Fruit fly (Drosophila melanogaster): ENCODE measurements around the gene Pgam5.
A peak's percentile ranks its signal among the peaks of the same experiment; 100 is the strongest.

Pgam5 gene

dm6 chrX:1880139-1880556 is 6.8 kb upstream of the Pgam5 start, which contains the start of gene Coa8 (continued):
- peak; percentile 55 for TF ChIP-seq CG15269 (tag; optimal IDR thresholded peaks at IDR 0.05)
- TF ChIP-seq Gsc (GFP tag; IDR thresholded peaks at IDR 0.05): no peak
- 0 out of 2 replicates have a peak, but pooled peaks have one; percentile 30 for TF ChIP-seq CG14014 (GFP tag; IDR thresholded peaks at IDR 0.05)
- TF ChIP-seq zfh1 (GFP tag; IDR thresholded peaks at IDR 0.05): peak; percentile 46; the same call in 2 of the 3 replicates
- peak; percentile 54 for TF ChIP-seq CG1603 (tag; optimal IDR thresholded peaks at IDR 0.05)
- TF ChIP-seq hkb (optimal IDR thresholded peaks at IDR 0.05): no peak
- peak; percentile 49; the same call in 1 of the 2 replicates for TF ChIP-seq hkb (GFP tag; IDR thresholded peaks at IDR 0.05)
- peak; percentile 40 for TF ChIP-seq CG13624 (GFP tag; optimal IDR thresholded peaks at IDR 0.05)
- TF ChIP-seq crp (GFP tag; optimal IDR thresholded peaks at IDR 0.05): peak in 1 of 2 experiments; percentile 53
- peak; percentile 9 for TF ChIP-seq CG17829 (tag; optimal IDR thresholded peaks at IDR 0.05)
- peak; percentile 57 for TF ChIP-seq Dll (GFP tag; IDR thresholded peaks at IDR 0.05; ENCODE audit: partially characterized antibody)
- no peak for TF ChIP-seq CG3838 (GFP tag; optimal IDR thresholded peaks at IDR 0.05)
- TF ChIP-seq Dip2 (GFP tag; IDR thresholded peaks at IDR 0.05): no peak
- TF ChIP-seq Hr3 (GFP tag; optimal IDR thresholded peaks at IDR 0.05): no peak
- no peak for TF ChIP-seq CG10654 (GFP tag; optimal IDR thresholded peaks at IDR 0.05)
- TF ChIP-seq CG8924 (tag; optimal IDR thresholded peaks at IDR 0.05): peak; percentile 7
- no peak for TF ChIP-seq trh (GFP tag; optimal IDR thresholded peaks at IDR 0.05)
- TF ChIP-seq Nf-YB (GFP tag; optimal IDR thresholded peaks at IDR 0.05): peak; percentile 4
- TF ChIP-seq CG6765 (GFP tag; optimal IDR thresholded peaks at IDR 0.05): peak; percentile 17
- 0 out of 2 replicates have a peak, but pooled peaks have one; percentile 52 for TF ChIP-seq sob (GFP tag; IDR thresholded peaks at IDR 0.05)
- peak; percentile 42; the same call in 1 of the 3 replicates for TF ChIP-seq HLH4C (GFP tag; IDR thresholded peaks at IDR 0.05; ENCODE audit: partially characterized antibody)
- peak; percentile 59 for TF ChIP-seq MBD-R2 (GFP tag; IDR thresholded peaks at IDR 0.05)
- no peak for TF ChIP-seq Neu2 (GFP tag; optimal IDR thresholded peaks at IDR 0.05; ENCODE audit: borderline replicate concordance)
- TF ChIP-seq CG10959 (GFP tag; IDR thresholded peaks at IDR 0.05): 0 out of 2 replicates have a peak, but pooled peaks have one; percentile 9
- TF ChIP-seq CG1832 (GFP tag; optimal IDR thresholded peaks at IDR 0.05): no peak
- TF ChIP-seq CG34376 (GFP tag; optimal IDR thresholded peaks at IDR 0.05): peak; percentile 30
- TF ChIP-seq CG11093 (GFP tag; IDR thresholded peaks at IDR 0.05): no peak
- TF ChIP-seq knrl (GFP tag; IDR thresholded peaks at IDR 0.05; ENCODE audit: partially characterized antibody): peak; percentile 63; the same call in 2 of the 3 replicates
- peak; percentile 23 for TF ChIP-seq Atf3 (GFP tag; optimal IDR thresholded peaks at IDR 0.05)
- TF ChIP-seq CG13424 (tag; optimal IDR thresholded peaks at IDR 0.05): peak; percentile 62
- TF ChIP-seq jing (GFP tag; optimal IDR thresholded peaks at IDR 0.05): no peak
- TF ChIP-seq Lhr (GFP tag; optimal IDR thresholded peaks at IDR 0.05): peak; percentile 31
- peak; percentile 39; the same call in 1 of the 2 replicates for TF ChIP-seq sna (GFP tag; IDR thresholded peaks at IDR 0.05; ENCODE audit: partially characterized antibody)
- TF ChIP-seq bab2 (GFP tag; optimal IDR thresholded peaks at IDR 0.05): no peak
- peak; percentile 53 for TF ChIP-seq CG15514 (GFP tag; optimal IDR thresholded peaks at IDR 0.05)
- TF ChIP-seq Drgx (GFP tag; IDR thresholded peaks at IDR 0.05): peak; percentile 46; the same call in 1 of the 2 replicates
- no peak for TF ChIP-seq lab (GFP tag; optimal IDR thresholded peaks at IDR 0.05)
- 0 out of 3 replicates have a peak, but pooled peaks have one; percentile 43 for TF ChIP-seq CG11456 (GFP tag; IDR thresholded peaks at IDR 0.05)

dm6 chrX:1879606-1880110 is 6.3 kb upstream of the Pgam5 start, which contains the start of gene CG14818:
Gene CG14818 (minus strand): TSS chrX:1879774.
- TF ChIP-seq CG7786 (GFP tag; optimal IDR thresholded peaks at IDR 0.05): peak; percentile 74
- TF ChIP-seq vvl (GFP tag; IDR thresholded peaks at IDR 0.05): peak; percentile 74
- no peak for TF ChIP-seq da (GFP tag; optimal IDR thresholded peaks at IDR 0.05)
- TF ChIP-seq CG18599 (GFP tag; optimal IDR thresholded peaks at IDR 0.05): peak; percentile 67
- peak; percentile 72 for TF ChIP-seq caup (GFP tag; optimal IDR thresholded peaks at IDR 0.05; ENCODE audit: severe bottlenecking)
- peak; percentile 65 for TF ChIP-seq CG10147 (GFP tag; optimal IDR thresholded peaks at IDR 0.05)
- peak; percentile 93 for TF ChIP-seq row (GFP tag; IDR thresholded peaks at IDR 0.05)
- TF ChIP-seq cato (GFP tag; optimal IDR thresholded peaks at IDR 0.05; ENCODE audit: borderline replicate concordance): peak; percentile 38
- TF ChIP-seq Sry-δ (GFP tag; optimal IDR thresholded peaks at IDR 0.05): peak; percentile 88
- TF ChIP-seq Rx (GFP tag; IDR thresholded peaks at IDR 0.05): peak; percentile 38
- TF ChIP-seq toy (GFP tag; IDR thresholded peaks at IDR 0.05): no peak
- peak; percentile 53 for TF ChIP-seq ab (GFP tag; optimal IDR thresholded peaks at IDR 0.05)
- no peak for TF ChIP-seq prd (optimal IDR thresholded peaks at IDR 0.05)
- TF ChIP-seq prd (GFP tag; IDR thresholded peaks at IDR 0.05): peak; percentile 73; the same call in 2 of the 3 replicates

All from whole organism, embryonic.